Fruit fly (Drosophila melanogaster) whole organism, prepupa: ENCODE measurements around the gene Las.
A peak's percentile ranks its signal among the peaks of the same experiment; 100 is the strongest.

ENCODE experiments used
- CG10631 ChIP-seq: fragments of 200-800 bp; sonication (Bioruptor generic); optimal IDR thresholded peaks from 2 replicates; lab custom pipeline; 2016; ENCODE audit warnings: missing biosample characterization, missing genetic modification characterization
- CG10669 ChIP-seq: fragments of 200-800 bp; sonication (Bioruptor generic); optimal IDR thresholded peaks from 3 replicates; lab custom pipeline; 2018; ENCODE audit warnings: missing biosample characterization, mild to moderate bottlenecking, missing genetic modification characterization, moderate library complexity
- CG11294 ChIP-seq: fragments of 200-800 bp; sonication (Bioruptor generic); IDR thresholded peaks from 2 replicates; pipeline ENCODE4 v1.3.6; 2022; ENCODE audit warnings: missing biosample characterization, missing genetic modification characterization
- CG15336 ChIP-seq: fragments of 200-800 bp; sonication (Bioruptor generic); IDR thresholded peaks from 2 replicates; pipeline ENCODE4 v1.3.6; 2022; ENCODE audit warnings: missing biosample characterization, missing genetic modification characterization
- CG1621 ChIP-seq: fragments of 200-800 bp; sonication (Bioruptor generic); optimal IDR thresholded peaks from 3 replicates; lab custom pipeline; 2018; ENCODE audit warnings: missing biosample characterization, mild to moderate bottlenecking, missing genetic modification characterization
- CG16779 ChIP-seq: fragments of 200-800 bp; sonication (Bioruptor generic); optimal IDR thresholded peaks from 3 replicates; lab custom pipeline; 2017; ENCODE audit warnings: missing biosample characterization, mild to moderate bottlenecking, missing genetic modification characterization
- CG3032 ChIP-seq: fragments of 200-800 bp; optimal IDR thresholded peaks from 2 replicates; lab custom pipeline; 2019; ENCODE audit warnings: missing biosample characterization, mild to moderate bottlenecking, missing genetic modification characterization, moderate library complexity
- CG3919 ChIP-seq: fragments of 200-800 bp; sonication (Bioruptor generic); optimal IDR thresholded peaks from 3 replicates; lab custom pipeline; 2016; ENCODE audit warnings: missing biosample characterization, missing genetic modification characterization
- CG4318 ChIP-seq: fragments of 200-800 bp; sonication (Bioruptor generic); optimal IDR thresholded peaks from 3 replicates; lab custom pipeline; 2017; ENCODE audit warnings: missing biosample characterization, mild to moderate bottlenecking, missing genetic modification characterization
- CG6163 ChIP-seq: fragments of 200-800 bp; sonication (Bioruptor generic); IDR thresholded peaks from 3 replicates; pipeline ENCODE4 v1.3.6; 2022; ENCODE audit warnings: missing biosample characterization, missing genetic modification characterization
- CG6276 ChIP-seq: fragments of 200-800 bp; sonication (Bioruptor generic); optimal IDR thresholded peaks from 2 replicates; lab custom pipeline; 2017; ENCODE audit warnings: missing biosample characterization, mild to moderate bottlenecking, missing genetic modification characterization
- CG6792 ChIP-seq: fragments of 200-800 bp; sonication (Bioruptor generic); optimal IDR thresholded peaks from 3 replicates; lab custom pipeline; 2016; ENCODE audit warnings: missing biosample characterization, missing genetic modification characterization
- CG6808 ChIP-seq: fragments of 200-800 bp; sonication (Bioruptor generic); optimal IDR thresholded peaks from 3 replicates; lab custom pipeline; 2017; ENCODE audit warnings: missing biosample characterization, missing genetic modification characterization, mild to moderate bottlenecking, moderate library complexity, missing genetic modification reagents
- CG6854 ChIP-seq: fragments of 200-800 bp; sonication (Bioruptor generic); optimal IDR thresholded peaks from 2 replicates; lab custom pipeline; 2017; ENCODE audit warnings: missing biosample characterization, mild to moderate bottlenecking, missing genetic modification characterization
- CG8119 ChIP-seq: fragments of 200-800 bp; sonication (Bioruptor generic); IDR thresholded peaks from 3 replicates; pipeline ENCODE4 v1.3.6; 2022; ENCODE audit warnings: missing biosample characterization, missing genetic modification characterization
- CG8319 ChIP-seq: fragments of 200-800 bp; sonication (Bioruptor generic); optimal IDR thresholded peaks from 3 replicates; lab custom pipeline; 2016; ENCODE audit warnings: missing biosample characterization, missing genetic modification characterization
- Eip78C ChIP-seq: fragments of 200-800 bp; sonication (Bioruptor generic); peaks from one replicate; lab custom pipeline; 2016; ENCODE audit warnings: missing biosample characterization, missing genetic modification characterization
- Eip93F ChIP-seq: fragments of 200-800 bp; sonication (Bioruptor generic); optimal IDR thresholded peaks from 2 replicates; lab custom pipeline; 2016; ENCODE audit warnings: missing biosample characterization, mild to moderate bottlenecking, missing genetic modification characterization
- Ets21C ChIP-seq: fragments of 200-800 bp; sonication (Bioruptor generic); optimal IDR thresholded peaks from 3 replicates; lab custom pipeline; 2016; ENCODE audit warnings: missing biosample characterization, missing genetic modification characterization
- Hr39 ChIP-seq: fragments of 200-800 bp; sonication (Bioruptor generic); optimal IDR thresholded peaks from 2 replicates; lab custom pipeline; 2016; ENCODE audit warnings: missing biosample characterization, missing genetic modification characterization
- Lpt ChIP-seq: fragments of 200-800 bp; sonication (Bioruptor generic); optimal IDR thresholded peaks from 3 replicates; lab custom pipeline; 2016; ENCODE audit warnings: missing biosample characterization, missing genetic modification characterization
- OdsH ChIP-seq: fragments of 200-800 bp; sonication (Bioruptor generic); optimal IDR thresholded peaks from 3 replicates; lab custom pipeline; 2016; ENCODE audit warnings: missing biosample characterization, missing genetic modification characterization
- Sox14 ChIP-seq: fragments of 200-800 bp; sonication (Bioruptor generic); optimal IDR thresholded peaks from 3 replicates; lab custom pipeline; 2016; ENCODE audit warnings: missing biosample characterization, missing genetic modification characterization
- Sox15 ChIP-seq: fragments of 200-800 bp; sonication (Bioruptor generic); optimal IDR thresholded peaks from 3 replicates; lab custom pipeline; 2016; ENCODE audit warnings: missing biosample characterization, missing genetic modification characterization
- achi ChIP-seq: fragments of 200-800 bp; sonication (Bioruptor generic); optimal IDR thresholded peaks from 3 replicates; lab custom pipeline; 2016; ENCODE audit warnings: missing biosample characterization, missing genetic modification characterization
- cyc ChIP-seq: fragments of 200-800 bp; sonication (Bioruptor generic); optimal IDR thresholded peaks from 3 replicates; lab custom pipeline; 2016; ENCODE audit warnings: missing biosample characterization, missing genetic modification characterization
- dsx ChIP-seq: fragments of 200-800 bp; optimal IDR thresholded peaks from 3 replicates; lab custom pipeline; 2019; ENCODE audit warnings: missing biosample characterization, mild to moderate bottlenecking, missing genetic modification characterization, moderate library complexity; ENCODE audit not compliant: poor library complexity, severe bottlenecking
- eg ChIP-seq: fragments of 200-800 bp; sonication (Bioruptor generic); IDR thresholded peaks from 3 replicates; pipeline ENCODE4 v1.3.6; 2022; ENCODE audit warnings: missing biosample characterization, missing genetic modification characterization
- fd85E ChIP-seq: fragments of 200-800 bp; sonication (Bioruptor generic); optimal IDR thresholded peaks from 3 replicates; lab custom pipeline; 2016; ENCODE audit warnings: missing biosample characterization, missing genetic modification characterization
- fkh ChIP-seq: fragments of 200-800 bp; sonication (Bioruptor generic); optimal IDR thresholded peaks from 3 replicates; lab custom pipeline; 2017; ENCODE audit warnings: missing biosample characterization, mild to moderate bottlenecking, missing genetic modification characterization, moderate library complexity
- net ChIP-seq: fragments of 200-800 bp; sonication (Bioruptor generic); optimal IDR thresholded peaks from 3 replicates; lab custom pipeline; 2016; ENCODE audit warnings: missing biosample characterization, missing genetic modification characterization
- pdm3 ChIP-seq: fragments of 200-800 bp; sonication (Bioruptor generic); optimal IDR thresholded peaks from 3 replicates; lab custom pipeline; 2016; ENCODE audit warnings: missing biosample characterization, missing genetic modification characterization
- salr ChIP-seq, 2 experiments: fragments of 200-800 bp; sonication (Bioruptor generic); optimal IDR thresholded peaks; 3 replicates each; lab custom pipeline; 2016 to 2018; ENCODE audit warnings: missing biosample characterization in 2 of 2, missing genetic modification characterization in 2 of 2, mild to moderate bottlenecking in 1 of 2
- ss ChIP-seq, 2 experiments: fragments of 200-800 bp; sonication (Bioruptor generic); optimal IDR thresholded peaks; 2 replicates in 1 of 2; 3 replicates in 1 of 2; lab custom pipeline; 2017 to 2018; ENCODE audit warnings: mild to moderate bottlenecking in 2 of 2, missing biosample characterization in 2 of 2, missing genetic modification characterization in 2 of 2, moderate library complexity in 1 of 2
- svp ChIP-seq: fragments of 200-800 bp; sonication (Bioruptor generic); peaks from one replicate; lab custom pipeline; 2016; ENCODE audit warnings: missing biosample characterization, missing genetic modification characterization
- topi ChIP-seq: fragments of 200-800 bp; sonication (Bioruptor generic); optimal IDR thresholded peaks from 3 replicates; lab custom pipeline; 2016; ENCODE audit warnings: missing biosample characterization, missing genetic modification characterization

The Las gene

dm6 chr3L:20402665-20403492 lies 29.3 kb downstream of the Las start (continued):
- TF ChIP-seq salr (GFP tag; optimal IDR thresholded peaks at IDR 0.05; lab: Kevin White, UChicago) = peak in 1 of 2 experiments; percentile 57
- no peak for TF ChIP-seq CG6854
- peak; percentile 53 for TF ChIP-seq cyc (GFP tag; lab: Kevin White, UChicago)
- TF ChIP-seq CG6808 = peak; percentile 76
- peak; percentile 65 for TF ChIP-seq pdm3 (GFP tag; lab: Kevin White, UChicago)
- TF ChIP-seq CG1621 (tag; lab: Kevin White, UChicago) = peak; percentile 75
- peak; percentile 56 for TF ChIP-seq Sox14
- peak; percentile 56 for TF ChIP-seq CG3919 (GFP tag; lab: Kevin White, UChicago)
- TF ChIP-seq Lpt = no peak
- peak; percentile 25; the same call in 1 of the 2 replicates for TF ChIP-seq CG15336 (GFP tag; lab: Robert Waterston, UW)
- peak; percentile 46 for TF ChIP-seq Ets21C (GFP tag; lab: Kevin White, UChicago)
- TF ChIP-seq Hr39 (GFP tag; lab: Kevin White, UChicago) = peak; percentile 70
- peak; percentile 17 for TF ChIP-seq net (GFP tag; lab: Kevin White, UChicago)
- TF ChIP-seq OdsH (GFP tag; lab: Kevin White, UChicago) = peak; percentile 66
- no peak for TF ChIP-seq fd85E (GFP tag; lab: Kevin White, UChicago)
- TF ChIP-seq ss (GFP tag; optimal IDR thresholded peaks at IDR 0.05; lab: Kevin White, UChicago) = peak; percentile 55 to 86
- TF ChIP-seq Eip93F (GFP tag; lab: Kevin White, UChicago) = peak; percentile 23
- TF ChIP-seq topi (GFP tag; lab: Kevin White, UChicago) = peak; percentile 60

- TF ChIP-seq CG4318 (no peak), CG16779 (tag; lab: Kevin White, UChicago) (peak; percentile 33), CG8119 (GFP tag; lab: Robert Waterston, UW) (peak; percentile 40; the same call in 2 of the 3 replicates), CG3032 (tag; lab: Kevin White, UChicago) (no peak), fd85E (GFP tag; lab: Kevin White, UChicago) (peak; percentile 30), CG6163 (peak; percentile 68), CG8319 (no peak), dsx (GFP tag; lab: Kevin White, UChicago) (peak; percentile 62), net (GFP tag; lab: Kevin White, UChicago) (peak; percentile 58), CG10669 (GFP tag; lab: Kevin White, UChicago) (no peak), CG6276 (peak; percentile 19), Sox15 (GFP tag; lab: Kevin White, UChicago) (no peak), fkh (GFP tag; lab: Kevin White, UChicago) (peak; percentile 27), salr (GFP tag; optimal IDR thresholded peaks at IDR 0.05; lab: Kevin White, UChicago) (no peak), ss (GFP tag; optimal IDR thresholded peaks at IDR 0.05; lab: Kevin White, UChicago) (peak; percentile 12 to 21), CG11294 (GFP tag; lab: Robert Waterston, UW) (no peak), CG3919 (GFP tag; lab: Kevin White, UChicago) (peak; percentile 30), achi (GFP tag; lab: Kevin White, UChicago) (peak; percentile 15), svp (GFP tag; lab: Kevin White, UChicago) (peak; percentile 73), CG6808 (peak; percentile 18), Sox14 (peak; percentile 29), CG15336 (GFP tag; lab: Robert Waterston, UW) (peak; percentile 35; the same call in 1 of the 2 replicates), CG10631 (GFP tag; lab: Kevin White, UChicago) (no peak), CG6792 (GFP tag; lab: Kevin White, UChicago) (no peak), Eip78C (GFP tag; lab: Kevin White, UChicago) (peak; percentile 48), Lpt (no peak), CG1621 (tag; lab: Kevin White, UChicago) (peak; percentile 53), Ets21C (GFP tag; lab: Kevin White, UChicago) (no peak), eg (GFP tag; lab: Robert Waterston, UW) (peak; percentile 60; the same call in 2 of the 3 replicates), CG6854 (peak; percentile 66), Eip93F (GFP tag; lab: Kevin White, UChicago) (no peak)
Measured at dm6 chr3L:20401026-20401912, 30.9 kb downstream of the Las start, which contains the start of gene trbl. trbl (minus strand) TSS chr3L:20401609.
